Worm (Caenorhabditis elegans) whole organism, L1 larva: ENCODE data around the gene snf-9.

Source experiments
- C34B4.2 ChIP-seq: sonication (generic microtip); optimal IDR thresholded peaks from 2 replicates; lab custom pipeline; 2017; ENCODE audit warnings: mild to moderate bottlenecking, missing genetic modification characterization, missing compliant biosample characterization
- alr-1 ChIP-seq: fragments of 200-800 bp; sonication (Bioruptor generic); optimal IDR thresholded peaks from 2 replicates; lab custom pipeline; 2018; ENCODE audit warnings: borderline replicate concordance, mild to moderate bottlenecking, missing genetic modification characterization, missing compliant biosample characterization
- aly-2 ChIP-seq: fragments of 150-350 bp; optimal IDR thresholded peaks from 2 replicates; lab custom pipeline; 2014; ENCODE audit warnings: missing biosample characterization, missing genetic modification characterization
- ama-1 ChIP-seq: fragments of 150-350 bp; optimal IDR thresholded peaks from 2 replicates; lab custom pipeline; 2014
- blmp-1 ChIP-seq: fragments of 150-350 bp; optimal IDR thresholded peaks from 2 replicates; lab custom pipeline; 2014; ENCODE audit warnings: missing biosample characterization, missing genetic modification characterization
- ceh-63 ChIP-seq: fragments of 200-800 bp; sonication (Bioruptor generic); optimal IDR thresholded peaks from 2 replicates; lab custom pipeline; 2018; ENCODE audit warnings: mild to moderate bottlenecking, missing genetic modification characterization, missing compliant biosample characterization
- ceh-8 ChIP-seq: fragments of 200-800 bp; sonication (Bioruptor generic); optimal IDR thresholded peaks from 2 replicates; lab custom pipeline; 2018; ENCODE audit warnings: mild to moderate bottlenecking, missing genetic modification characterization, moderate library complexity, missing compliant biosample characterization
- ceh-82 ChIP-seq, 3 experiments: fragments of 150-350 bp in 1 of 3; sonication (generic microtip) in 2 of 3; optimal IDR thresholded peaks; 2 replicates each; lab custom pipeline; 2014 to 2017; ENCODE audit warnings: missing biosample characterization in 3 of 3, missing genetic modification characterization in 3 of 3
- ceh-90 ChIP-seq: sonication (generic microtip); optimal IDR thresholded peaks from 2 replicates; lab custom pipeline; 2016; ENCODE audit warnings: missing genetic modification characterization, missing compliant biosample characterization
- dsc-1 ChIP-seq: sonication (generic microtip); optimal IDR thresholded peaks from 2 replicates; lab custom pipeline; 2016; ENCODE audit warnings: mild to moderate bottlenecking, missing genetic modification characterization, missing compliant biosample characterization
- efl-1 ChIP-seq, 4 experiments: fragments of 150-350 bp; optimal IDR thresholded peaks in 3 of 4; peaks in 1 of 4; 1 replicate in 1 of 4; 2 replicates in 3 of 4; lab custom pipeline; 2014; ENCODE audit warnings: missing biosample characterization in 2 of 4, missing genetic modification characterization in 2 of 4, missing genetic modification reagents in 2 of 4
- egl-13 ChIP-seq: sonication (generic microtip); optimal IDR thresholded peaks from 2 replicates; lab custom pipeline; 2016; ENCODE audit warnings: missing genotype, missing genetic modification reagents, missing genetic modification characterization, missing compliant biosample characterization
- egl-27 ChIP-seq, 2 experiments: fragments of 150-350 bp in 1 of 2; sonication (generic microtip); optimal IDR thresholded peaks; 3 replicates each; lab custom pipeline; 2017 to 2018; ENCODE audit warnings: missing biosample characterization in 2 of 2, missing genetic modification characterization in 2 of 2, missing genetic modification reagents in 2 of 2
- elt-2 ChIP-seq: sonication (generic microtip); optimal IDR thresholded peaks from 2 replicates; lab custom pipeline; 2016; ENCODE audit warnings: missing genetic modification characterization, mild to moderate bottlenecking, inconsistent platforms, missing compliant biosample characterization, missing genetic modification reagents
- fkh-4 ChIP-seq: sonication (generic microtip); optimal IDR thresholded peaks from 2 replicates; lab custom pipeline; 2016; ENCODE audit warnings: missing compliant biosample characterization, missing genetic modification characterization, borderline replicate concordance
- fkh-8 ChIP-seq: sonication (generic microtip); optimal IDR thresholded peaks from 2 replicates; lab custom pipeline; 2016; ENCODE audit warnings: mild to moderate bottlenecking, missing genetic modification characterization, missing compliant biosample characterization
- fos-1 ChIP-seq: fragments of 150-350 bp; optimal IDR thresholded peaks from 2 replicates; lab custom pipeline; 2014; ENCODE audit warnings: missing biosample characterization, missing genetic modification characterization
- hlh-17 ChIP-seq: fragments of 200-800 bp; sonication (Bioruptor generic); optimal IDR thresholded peaks from 2 replicates; lab custom pipeline; 2018; ENCODE audit warnings: missing genetic modification characterization, mild to moderate bottlenecking, missing compliant biosample characterization, moderate library complexity, borderline replicate concordance
- lin-13 ChIP-seq: fragments of 150-350 bp; optimal IDR thresholded peaks from 2 replicates; lab custom pipeline; 2014; ENCODE audit warnings: missing biosample characterization, missing genetic modification reagents, missing genetic modification characterization
- lin-14 ChIP-seq: fragments of 200-800 bp; sonication (Bioruptor generic); optimal IDR thresholded peaks from 2 replicates; lab custom pipeline; 2018; ENCODE audit warnings: mild to moderate bottlenecking, missing genetic modification characterization, moderate library complexity, missing compliant biosample characterization
- lin-15B ChIP-seq: fragments of 150-350 bp; sonication (generic microtip); optimal IDR thresholded peaks from 3 replicates; lab custom pipeline; 2014; ENCODE audit warnings: missing biosample characterization, missing genetic modification characterization
- lin-39 ChIP-seq: fragments of 150-350 bp; optimal IDR thresholded peaks from 2 replicates; lab custom pipeline; 2014; ENCODE audit warnings: missing biosample characterization, missing genetic modification reagents, missing genetic modification characterization
- lir-3 ChIP-seq: sonication (generic microtip); optimal IDR thresholded peaks from 2 replicates; lab custom pipeline; 2016; ENCODE audit warnings: mild to moderate bottlenecking, missing genetic modification characterization, moderate library complexity, missing compliant biosample characterization; ENCODE audit not compliant: poor library complexity
- mab-9 ChIP-seq: fragments of 200-800 bp; sonication (Bioruptor generic); IDR thresholded peaks from 2 replicates; pipeline ENCODE4 v1.3.6; 2022; ENCODE audit warnings: missing genetic modification reagents, missing genetic modification characterization, missing compliant biosample characterization
- mef-2 ChIP-seq: fragments of 150-350 bp; optimal IDR thresholded peaks from 2 replicates; lab custom pipeline; 2014; ENCODE audit warnings: missing biosample characterization, missing genetic modification characterization
- nhr-11 ChIP-seq: fragments of 150-350 bp; optimal IDR thresholded peaks from 2 replicates; lab custom pipeline; 2014; ENCODE audit warnings: missing biosample characterization, missing genetic modification characterization
- nhr-20 ChIP-seq: sonication (generic microtip); optimal IDR thresholded peaks from 2 replicates; lab custom pipeline; 2016; ENCODE audit warnings: mild to moderate bottlenecking, missing genetic modification characterization, missing compliant biosample characterization
- nhr-28 ChIP-seq: fragments of 150-350 bp; optimal IDR thresholded peaks from 2 replicates; lab custom pipeline; 2014; ENCODE audit warnings: missing biosample characterization, missing genetic modification characterization
- nhr-47 ChIP-seq: sonication (generic microtip); optimal IDR thresholded peaks from 2 replicates; lab custom pipeline; 2016; ENCODE audit warnings: mild to moderate bottlenecking, missing genetic modification characterization, moderate library complexity, missing compliant biosample characterization
- nhr-71 ChIP-seq: sonication (generic microtip); optimal IDR thresholded peaks from 2 replicates; lab custom pipeline; 2016; ENCODE audit warnings: mild to moderate bottlenecking, missing genetic modification characterization, moderate library complexity, missing compliant biosample characterization
- nhr-76 ChIP-seq: sonication (generic microtip); optimal IDR thresholded peaks from 2 replicates; lab custom pipeline; 2017; ENCODE audit warnings: missing biosample characterization, missing genetic modification characterization
- nhr-84 ChIP-seq: sonication (generic microtip); optimal IDR thresholded peaks from 2 replicates; lab custom pipeline; 2017; ENCODE audit warnings: missing biosample characterization, missing genetic modification characterization
- nhr-90 ChIP-seq: sonication (generic microtip); optimal IDR thresholded peaks from 2 replicates; lab custom pipeline; 2016; ENCODE audit warnings: mild to moderate bottlenecking, missing genetic modification characterization, missing compliant biosample characterization; ENCODE audit not compliant: poor library complexity
- pag-3 ChIP-seq: sonication (generic microtip); optimal IDR thresholded peaks from 2 replicates; lab custom pipeline; 2017; ENCODE audit warnings: missing genetic modification characterization, mild to moderate bottlenecking, missing compliant biosample characterization, antibody characterized with exemption, borderline replicate concordance; ENCODE audit not compliant: insufficient read depth
- pax-3 ChIP-seq: fragments of 200-800 bp; sonication (Bioruptor generic); optimal IDR thresholded peaks from 2 replicates; lab custom pipeline; 2018; ENCODE audit warnings: mild to moderate bottlenecking, missing genetic modification characterization, moderate library complexity, missing compliant biosample characterization
- pqm-1 ChIP-seq: sonication (generic microtip); optimal IDR thresholded peaks from 3 replicates; lab custom pipeline; 2017; ENCODE audit warnings: missing biosample characterization, missing genetic modification characterization
- rnt-1 ChIP-seq: sonication (generic microtip); optimal IDR thresholded peaks from 2 replicates; lab custom pipeline; 2016; ENCODE audit warnings: mild to moderate bottlenecking, missing genetic modification characterization, moderate library complexity, missing compliant biosample characterization
- skn-1 ChIP-seq: fragments of 150-350 bp; optimal IDR thresholded peaks from 2 replicates; lab custom pipeline; 2014; ENCODE audit warnings: missing biosample characterization, missing genetic modification characterization
- snpc-4 ChIP-seq: fragments of 150-350 bp; optimal IDR thresholded peaks from 2 replicates; lab custom pipeline; 2014; ENCODE audit warnings: missing biosample characterization, missing genetic modification characterization
- sptf-1 ChIP-seq: fragments of 150-350 bp; optimal IDR thresholded peaks from 2 replicates; lab custom pipeline; 2014; ENCODE audit warnings: missing biosample characterization, missing genetic modification characterization
- swsn-7 ChIP-seq: sonication (generic microtip); optimal IDR thresholded peaks from 2 replicates; lab custom pipeline; 2016; ENCODE audit warnings: missing genetic modification characterization, missing compliant biosample characterization
- tbx-2 ChIP-seq: sonication (generic microtip); optimal IDR thresholded peaks from 2 replicates; lab custom pipeline; 2016; ENCODE audit warnings: missing genetic modification characterization, missing compliant biosample characterization
- tlp-1 ChIP-seq: fragments of 150-350 bp; optimal IDR thresholded peaks from 2 replicates; lab custom pipeline; 2014; ENCODE audit warnings: missing biosample characterization, missing genetic modification characterization
- unc-30 ChIP-seq: sonication (generic microtip); optimal IDR thresholded peaks from 2 replicates; lab custom pipeline; 2017; ENCODE audit warnings: missing biosample characterization, missing genetic modification characterization
- unc-62 ChIP-seq: fragments of 150-350 bp; optimal IDR thresholded peaks from 2 replicates; lab custom pipeline; 2014; ENCODE audit warnings: missing biosample characterization, missing genetic modification reagents, missing genetic modification characterization
- unc-86 ChIP-seq: sonication (generic microtip); optimal IDR thresholded peaks from 2 replicates; lab custom pipeline; 2016; ENCODE audit warnings: missing genetic modification characterization, missing compliant biosample characterization
- unc-98 ChIP-seq: fragments of 200-800 bp; sonication (Bioruptor generic); IDR thresholded peaks from 2 replicates; pipeline ENCODE4 v1.3.6; 2022; ENCODE audit warnings: missing genetic modification characterization, missing compliant biosample characterization
- vab-15 ChIP-seq: sonication (generic microtip); optimal IDR thresholded peaks from 2 replicates; lab custom pipeline; 2017; ENCODE audit warnings: missing genotype, mild to moderate bottlenecking, missing genetic modification characterization, missing compliant biosample characterization

The snf-9 gene

ce11 chrIV:17278363-17278762 is 33.6 kb upstream of the snf-9 start (continued):
- peak; percentile 86 for TF ChIP-seq unc-98
- peak; percentile 23 for TF ChIP-seq hlh-17 (GFP tag; lab: Kevin White, UChicago)
- TF ChIP-seq nhr-28 (tag; lab: Kevin White, UChicago), result peak; percentile 56
- peak; percentile 80 for TF ChIP-seq blmp-1 (tag; lab: Kevin White, UChicago)
- peak; percentile 99 for TF ChIP-seq dsc-1
- peak; percentile 61 for TF ChIP-seq ama-1
- peak; percentile 82 for TF ChIP-seq ceh-63
- no peak for TF ChIP-seq alr-1 (tag; lab: Kevin White, UChicago)
- peak; percentile 98 for TF ChIP-seq nhr-90 (tag; lab: Kevin White, UChicago)
- TF ChIP-seq fkh-8 (tag; lab: Kevin White, UChicago), result peak; percentile 100
- TF ChIP-seq unc-62 (GFP tag; lab: Kevin White, UChicago), result peak; percentile 37
- peak; percentile 68 for TF ChIP-seq C34B4.2 (tag; lab: Kevin White, UChicago)
- TF ChIP-seq nhr-11 (tag; lab: Kevin White, UChicago), result peak; percentile 96
- TF ChIP-seq lin-39 (tag; lab: Kevin White, UChicago), result peak; percentile 91
- peak; percentile 81 for TF ChIP-seq mef-2 (tag; lab: Kevin White, UChicago)
- TF ChIP-seq ceh-8 (GFP tag; lab: Kevin White, UChicago), result peak; percentile 96
- peak; percentile 99 for TF ChIP-seq unc-86
- peak; percentile 71 for TF ChIP-seq lin-15B (tag; lab: Kevin White, UChicago)
- peak; percentile 80 for TF ChIP-seq lir-3 (tag; lab: Kevin White, UChicago)
- TF ChIP-seq pqm-1 (tag; lab: Kevin White, UChicago), result peak; percentile 18
- peak; percentile 94 for TF ChIP-seq vab-15 (tag; lab: Kevin White, UChicago)
- no peak for TF ChIP-seq sptf-1 (tag; lab: Kevin White, UChicago)
- peak; percentile 94 to 97 (median 95) for TF ChIP-seq ceh-82 (tag; optimal IDR thresholded peaks at IDR 0.05; lab: Kevin White, UChicago)
- TF ChIP-seq snpc-4 (tag; lab: Kevin White, UChicago), result peak; percentile 70
- TF ChIP-seq aly-2 (tag; lab: Kevin White, UChicago), result peak; percentile 92
- peak; percentile 87 for TF ChIP-seq skn-1 (tag; lab: Kevin White, UChicago)
- TF ChIP-seq elt-2, result peak; percentile 76
- peak; percentile 99 for TF ChIP-seq nhr-20
- peak; percentile 99 for TF ChIP-seq egl-13 (tag; lab: Kevin White, UChicago)
- TF ChIP-seq tbx-2, result peak; percentile 98
- TF ChIP-seq lin-14 (GFP tag; lab: Kevin White, UChicago), result peak; percentile 100
- peak; percentile 69 for TF ChIP-seq ceh-90 (tag; lab: Kevin White, UChicago)
- TF ChIP-seq egl-27 (tag; optimal IDR thresholded peaks at IDR 0.05; lab: Kevin White, UChicago), result peak; percentile 71 to 88
- peak; percentile 100 for TF ChIP-seq nhr-71 (tag; lab: Kevin White, UChicago)
- peak; percentile 86 to 89 for TF ChIP-seq efl-1 (optimal IDR thresholded peaks at IDR 0.05; lab: Kevin White, UChicago)
- TF ChIP-seq efl-1 (GFP tag; optimal IDR thresholded peaks at IDR 0.05 in 1 of 2; lab: Kevin White, UChicago), result peak; percentile 72 to 98
- TF ChIP-seq fkh-4 (tag; lab: Kevin White, UChicago), result peak; percentile 86
- peak; percentile 94 for TF ChIP-seq fos-1
- TF ChIP-seq nhr-84, result no peak
- TF ChIP-seq mab-9 (GFP tag; lab: Robert Waterston, UW), result peak; percentile 94
- TF ChIP-seq swsn-7 (tag; lab: Kevin White, UChicago), result peak; percentile 99
- peak; percentile 99 for TF ChIP-seq pax-3 (tag; lab: Kevin White, UChicago)
- TF ChIP-seq lin-13 (GFP tag; lab: Kevin White, UChicago), result peak; percentile 92
- TF ChIP-seq unc-30, result no peak
- TF ChIP-seq pag-3, result no peak
- peak; percentile 99 for TF ChIP-seq nhr-47
- TF ChIP-seq rnt-1 (tag; lab: Kevin White, UChicago), result peak; percentile 82
- no peak for TF ChIP-seq tlp-1
- TF ChIP-seq nhr-76 (tag; lab: Kevin White, UChicago), result peak; percentile 64
